Fruit fly (Drosophila melanogaster) whole organism, embryonic: ENCODE measurements around the gene AstA-R1.
A peak's percentile ranks its signal among the peaks of the same experiment; 100 is the strongest.

Experiments used
- Atf-2 ChIP-seq: fragments of 200-800 bp; sonication (Bioruptor generic); optimal IDR thresholded peaks from 2 replicates; lab custom pipeline; 2016; ENCODE audit warnings: missing biosample characterization, missing genetic modification characterization
- Blimp-1 ChIP-seq: fragments of 200-800 bp; sonication (Bioruptor generic); optimal IDR thresholded peaks from 3 replicates; lab custom pipeline; 2018; ENCODE audit warnings: missing biosample characterization, missing genetic modification characterization, mild to moderate bottlenecking, moderate library complexity, missing genetic modification reagents
- CG10565 ChIP-seq: fragments of 200-800 bp; sonication (Bioruptor generic); optimal IDR thresholded peaks from 3 replicates; lab custom pipeline; 2016; ENCODE audit warnings: missing biosample characterization, mild to moderate bottlenecking, missing genetic modification characterization
- CG11695 ChIP-seq: fragments of 200-800 bp; sonication (Bioruptor generic); IDR thresholded peaks from 3 replicates; pipeline ENCODE4 v1.3.6; 2022; ENCODE audit warnings: missing biosample characterization, missing genetic modification characterization
- CG12942 ChIP-seq: fragments of 200-800 bp; sonication (Bioruptor generic); optimal IDR thresholded peaks from 3 replicates; lab custom pipeline; 2016; ENCODE audit warnings: missing biosample characterization, missing genetic modification characterization
- CG14667 ChIP-seq: fragments of 200-800 bp; sonication (Bioruptor generic); IDR thresholded peaks from 2 replicates; pipeline ENCODE4 v1.3.6; 2022; ENCODE audit warnings: missing biosample characterization, missing genetic modification characterization
- CG14860 ChIP-seq: fragments of 200-800 bp; sonication (Bioruptor generic); IDR thresholded peaks from 3 replicates; pipeline ENCODE4 v1.3.6; 2022; ENCODE audit warnings: missing biosample characterization, missing genetic modification characterization; ENCODE audit not compliant: partially characterized antibody
- CG17612 ChIP-seq: fragments of 200-800 bp; sonication (Bioruptor generic); IDR thresholded peaks from 2 replicates; pipeline ENCODE4 v1.3.6; 2022; ENCODE audit warnings: missing biosample characterization, missing genetic modification characterization
- CG18764 ChIP-seq: fragments of 200-800 bp; sonication (Bioruptor generic); optimal IDR thresholded peaks from 3 replicates; lab custom pipeline; 2016; ENCODE audit warnings: missing biosample characterization, missing genetic modification characterization
- CG2678 ChIP-seq: fragments of 200-800 bp; sonication (Bioruptor generic); optimal IDR thresholded peaks from 3 replicates; lab custom pipeline; 2019; ENCODE audit warnings: missing biosample characterization, mild to moderate bottlenecking, missing genetic modification characterization, moderate library complexity
- CG2875 ChIP-seq: fragments of 200-800 bp; sonication (Bioruptor generic); optimal IDR thresholded peaks from 2 replicates; lab custom pipeline; 2017; ENCODE audit warnings: missing biosample characterization, mild to moderate bottlenecking, missing genetic modification characterization, missing genetic modification reagents
- CG31388 ChIP-seq: fragments of 200-800 bp; sonication (Bioruptor generic); optimal IDR thresholded peaks from 2 replicates; lab custom pipeline; 2016; ENCODE audit warnings: missing biosample characterization, missing genetic modification characterization
- CG3281 ChIP-seq: fragments of 200-800 bp; sonication (Bioruptor generic); optimal IDR thresholded peaks from 3 replicates; lab custom pipeline; 2017; ENCODE audit warnings: missing biosample characterization, mild to moderate bottlenecking, missing genetic modification characterization
- CG6272 ChIP-seq: fragments of 200-800 bp; sonication (Bioruptor generic); IDR thresholded peaks from 2 replicates; pipeline ENCODE4 v1.3.6; 2022; ENCODE audit warnings: missing biosample characterization, missing genetic modification characterization
- CG6654 ChIP-seq: fragments of 200-800 bp; sonication (Bioruptor generic); optimal IDR thresholded peaks from 2 replicates; lab custom pipeline; 2017; ENCODE audit warnings: missing biosample characterization, mild to moderate bottlenecking, missing genetic modification characterization
- CG6765 ChIP-seq: fragments of 200-800 bp; sonication (Bioruptor generic); optimal IDR thresholded peaks from 3 replicates; lab custom pipeline; 2017; ENCODE audit warnings: missing biosample characterization, mild to moderate bottlenecking, missing genetic modification characterization
- CG7372 ChIP-seq: fragments of 200-800 bp; sonication (Bioruptor generic); IDR thresholded peaks from 2 replicates; pipeline ENCODE4 v1.3.6; 2022; ENCODE audit warnings: missing biosample characterization, missing genetic modification characterization
- CG8281 ChIP-seq: fragments of 200-800 bp; sonication (Bioruptor generic); optimal IDR thresholded peaks from 2 replicates; lab custom pipeline; 2018; ENCODE audit warnings: missing biosample characterization, mild to moderate bottlenecking, missing genetic modification characterization, moderate library complexity
- Dp ChIP-seq: fragments of 200-800 bp; sonication (Bioruptor generic); optimal IDR thresholded peaks from 2 replicates; lab custom pipeline; 2018; ENCODE audit warnings: missing biosample characterization, mild to moderate bottlenecking, missing genetic modification characterization, moderate library complexity
- E2f1 ChIP-seq: fragments of 200-800 bp; sonication (Bioruptor generic); IDR thresholded peaks from 2 replicates; pipeline ENCODE4 v1.3.6; 2022; ENCODE audit warnings: missing biosample characterization, missing genetic modification characterization
- H2.0 ChIP-seq: fragments of 200-800 bp; sonication (Bioruptor generic); IDR thresholded peaks from 2 replicates; pipeline ENCODE4 v1.3.6; 2022; ENCODE audit warnings: missing biosample characterization, missing genetic modification characterization
- HLH4C ChIP-seq: fragments of 200-800 bp; sonication (Bioruptor generic); IDR thresholded peaks from 3 replicates; pipeline ENCODE4 v1.3.6; 2022; ENCODE audit warnings: missing biosample characterization, missing genetic modification characterization; ENCODE audit not compliant: partially characterized antibody
- Hey ChIP-seq: fragments of 200-800 bp; sonication (Bioruptor generic); optimal IDR thresholded peaks from 3 replicates; lab custom pipeline; 2018; ENCODE audit warnings: missing biosample characterization, mild to moderate bottlenecking, missing genetic modification characterization
- Mes4 ChIP-seq: fragments of 200-800 bp; sonication (Bioruptor generic); optimal IDR thresholded peaks from 2 replicates; lab custom pipeline; 2016; ENCODE audit warnings: missing biosample characterization, missing genetic modification characterization
- NFAT ChIP-seq: fragments of 200-800 bp; sonication (Bioruptor generic); IDR thresholded peaks from 2 replicates; pipeline ENCODE4 v1.3.6; 2022; ENCODE audit warnings: missing biosample characterization, missing genetic modification characterization
- Neu2 ChIP-seq: fragments of 200-800 bp; sonication (Bioruptor generic); optimal IDR thresholded peaks from 3 replicates; lab custom pipeline; 2016; ENCODE audit warnings: missing biosample characterization, missing genetic modification characterization, borderline replicate concordance
- Oli ChIP-seq: fragments of 200-800 bp; sonication (Bioruptor generic); optimal IDR thresholded peaks from 2 replicates; lab custom pipeline; 2018; ENCODE audit warnings: missing biosample characterization, mild to moderate bottlenecking, missing genetic modification characterization, moderate library complexity
- PHDP ChIP-seq: fragments of 200-800 bp; sonication (Bioruptor generic); optimal IDR thresholded peaks from 3 replicates; lab custom pipeline; 2018; ENCODE audit warnings: missing biosample characterization, mild to moderate bottlenecking, missing genetic modification characterization, moderate library complexity
- Usf ChIP-seq: fragments of 200-800 bp; sonication (Bioruptor generic); optimal IDR thresholded peaks from 2 replicates; lab custom pipeline; 2017; ENCODE audit warnings: missing genotype, missing biosample characterization, missing genetic modification characterization
- al ChIP-seq: fragments of 200-800 bp; sonication (Bioruptor generic); IDR thresholded peaks from 2 replicates; pipeline ENCODE4 v1.3.6; 2022; ENCODE audit warnings: missing biosample characterization, missing genetic modification characterization
- aop ChIP-seq: fragments of 200-800 bp; sonication (Bioruptor generic); IDR thresholded peaks from 2 replicates; pipeline ENCODE4 v1.3.6; 2022; ENCODE audit warnings: missing biosample characterization, missing genetic modification characterization
- bab2 ChIP-seq: fragments of 200-800 bp; sonication (Bioruptor generic); optimal IDR thresholded peaks from 2 replicates; lab custom pipeline; 2016; ENCODE audit warnings: missing biosample characterization, missing genetic modification characterization
- cwo ChIP-seq: fragments of 200-800 bp; sonication (Bioruptor generic); optimal IDR thresholded peaks from 3 replicates; lab custom pipeline; 2017; ENCODE audit warnings: missing biosample characterization, missing genetic modification characterization, mild to moderate bottlenecking, moderate library complexity, missing genetic modification reagents
- danr ChIP-seq: fragments of 200-800 bp; sonication (Bioruptor generic); IDR thresholded peaks from 2 replicates; pipeline ENCODE4 v1.3.6; 2022; ENCODE audit warnings: missing biosample characterization, missing genetic modification characterization
- fru ChIP-seq: fragments of >200 bp; optimal IDR thresholded peaks from 2 replicates; lab custom pipeline; 2017
- gce ChIP-seq: fragments of 200-800 bp; sonication (Bioruptor generic); IDR thresholded peaks from 3 replicates; pipeline ENCODE4 v1.3.6; 2022; ENCODE audit warnings: missing biosample characterization, missing genetic modification characterization
- lilli ChIP-seq: fragments of 200-800 bp; sonication (Bioruptor generic); optimal IDR thresholded peaks from 3 replicates; lab custom pipeline; 2016; ENCODE audit warnings: missing biosample characterization, missing genetic modification characterization
- lola ChIP-seq, 3 experiments: fragments of >200 bp in 2 of 3; fragments of 200-800 bp in 1 of 3; sonication (Bioruptor generic) in 1 of 3; optimal IDR thresholded peaks; 2 replicates each; lab custom pipeline; 2017 to 2019; ENCODE audit warnings: missing biosample characterization in 3 of 3, missing genetic modification characterization in 3 of 3, mild to moderate bottlenecking in 1 of 3, moderate library complexity in 1 of 3
- lov ChIP-seq, 2 experiments: fragments of 200-800 bp in 1 of 2; fragments of >200 bp in 1 of 2; sonication (Bioruptor generic) in 1 of 2; IDR thresholded peaks in 1 of 2; optimal IDR thresholded peaks in 1 of 2; 2 replicates in 1 of 2; 3 replicates in 1 of 2; pipeline versions ENCODE4 v1.3.6 to Lab custom; 2017 to 2022; ENCODE audit warnings: missing biosample characterization in 1 of 2, missing genetic modification characterization in 1 of 2
- luna ChIP-seq: fragments of 200-800 bp; sonication (Bioruptor generic); optimal IDR thresholded peaks from 2 replicates; lab custom pipeline; 2016; ENCODE audit warnings: missing biosample characterization, missing genetic modification characterization
- mam ChIP-seq: fragments of 200-800 bp; sonication (Bioruptor generic); optimal IDR thresholded peaks from 3 replicates; lab custom pipeline; 2016; ENCODE audit warnings: missing biosample characterization, missing genetic modification characterization
- pita ChIP-seq: fragments of 200-800 bp; sonication (Bioruptor generic); optimal IDR thresholded peaks from 2 replicates; lab custom pipeline; 2017; ENCODE audit warnings: missing biosample characterization, mild to moderate bottlenecking, missing genetic modification characterization
- scrt ChIP-seq: fragments of 200-800 bp; sonication (Bioruptor generic); optimal IDR thresholded peaks from 2 replicates; lab custom pipeline; 2018; ENCODE audit warnings: missing biosample characterization, mild to moderate bottlenecking, missing genetic modification characterization, moderate library complexity
- slou ChIP-seq: fragments of 200-800 bp; sonication (Bioruptor generic); optimal IDR thresholded peaks from 3 replicates; lab custom pipeline; 2016; ENCODE audit warnings: missing biosample characterization, missing genetic modification characterization
- stwl ChIP-seq: fragments of 200-800 bp; sonication (Bioruptor generic); optimal IDR thresholded peaks from 3 replicates; lab custom pipeline; 2018; ENCODE audit warnings: missing biosample characterization, mild to moderate bottlenecking, missing genetic modification characterization, moderate library complexity
- tgo ChIP-seq: fragments of 200-800 bp; sonication (Bioruptor generic); IDR thresholded peaks from 3 replicates; pipeline ENCODE4 v1.3.6; 2022; ENCODE audit warnings: missing biosample characterization, missing genetic modification characterization
- tll ChIP-seq, 2 experiments: fragments of 200-800 bp in 1 of 2; fragments of >200 bp in 1 of 2; sonication (Bioruptor generic) in 1 of 2; optimal IDR thresholded peaks; 2 replicates each; lab custom pipeline; 2017 to 2019; ENCODE audit warnings: missing biosample characterization in 2 of 2, missing genetic modification characterization in 2 of 2, mild to moderate bottlenecking in 1 of 2, moderate library complexity in 1 of 2
- vfl ChIP-seq: fragments of 200-800 bp; sonication (Bioruptor generic); optimal IDR thresholded peaks from 2 replicates; lab custom pipeline; 2016; ENCODE audit warnings: missing biosample characterization, missing genetic modification characterization

Gene AstA-R1

DNA sequence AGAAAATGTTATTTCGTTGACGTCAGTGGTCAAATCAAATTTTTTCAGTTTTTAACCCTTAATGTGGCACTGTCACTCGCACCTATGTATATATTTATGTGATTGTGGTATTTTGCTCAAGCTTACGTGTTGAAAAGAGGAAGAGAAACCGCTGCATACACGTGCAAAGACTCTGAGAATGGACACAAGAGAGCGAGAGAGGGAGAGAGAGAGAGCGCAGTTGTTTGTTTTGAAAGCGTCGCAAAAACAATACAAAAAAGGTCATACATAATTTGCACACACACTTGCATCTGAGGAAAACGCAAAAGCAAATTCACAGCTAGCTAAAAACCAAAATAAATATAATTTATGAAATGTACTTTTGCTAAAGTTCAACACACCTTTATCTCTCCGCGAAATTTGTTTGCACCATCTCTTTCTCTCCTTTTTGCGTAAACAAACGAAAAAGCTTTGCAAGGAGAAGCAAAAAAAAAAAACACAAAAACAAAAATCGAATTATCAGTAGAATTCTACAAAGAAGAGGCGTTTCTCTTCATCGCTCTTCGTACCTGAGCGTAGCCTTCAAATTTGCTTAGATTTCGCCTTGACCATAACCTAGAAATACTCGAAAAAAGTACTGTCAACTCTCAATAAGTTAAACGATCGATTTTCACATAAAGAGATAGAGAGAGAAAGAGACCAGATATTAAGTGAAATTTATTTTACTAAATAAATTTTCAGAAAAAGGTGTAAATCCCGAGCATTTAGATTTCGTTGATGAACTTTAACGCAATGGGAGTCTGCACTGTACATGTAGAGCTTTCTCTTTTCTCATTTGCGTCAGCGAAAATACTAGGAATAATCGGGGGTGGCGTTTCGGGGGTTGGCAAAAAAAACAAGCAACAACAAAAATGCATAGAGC, 98.0 kb downstream of the AstA-R1 start (continued):
- TF ChIP-seq bab2 (GFP tag; lab: Kevin White, UChicago) (peak; percentile 52), CG6654 (GFP tag; lab: Kevin White, UChicago) (no peak), Blimp-1 (GFP tag; lab: Kevin White, UChicago) (no peak), aop (GFP tag; lab: Robert Waterston, UW) (no peak), CG3281 (GFP tag; lab: Kevin White, UChicago) (peak; percentile 59), Neu2 (GFP tag; lab: Kevin White, UChicago) (no peak), Dp (no peak), tll (GFP tag; optimal IDR thresholded peaks at IDR 0.05; lab: Kevin White, UChicago) (no peak), fru (lab: Kevin White, UChicago) (no peak), Oli (tag; lab: Kevin White, UChicago) (no peak), CG14860 (no peak), CG12942 (no peak), CG8281 (tag; lab: Kevin White, UChicago) (no peak), CG2875 (GFP tag; lab: Kevin White, UChicago) (no peak), al (GFP tag; lab: Robert Waterston, UW) (peak; percentile 73), CG10565 (GFP tag; lab: Kevin White, UChicago) (no peak), pita (GFP tag; lab: Kevin White, UChicago) (no peak), PHDP (tag; lab: Kevin White, UChicago) (peak; percentile 19), slou (GFP tag; lab: Kevin White, UChicago) (no peak), mam (GFP tag; lab: Kevin White, UChicago) (peak; percentile 71), CG11695 (0 out of 3 replicates have a peak, but pooled peaks have one; percentile 22), NFAT (GFP tag; lab: Robert Waterston, UW) (peak; percentile 75), HLH4C (no peak), luna (GFP tag; lab: Kevin White, UChicago) (no peak), E2f1 (GFP tag; lab: Robert Waterston, UW) (peak; percentile 21; the same call in 1 of the 2 replicates), Atf-2 (GFP tag; lab: Kevin White, UChicago) (no peak), CG7372 (GFP tag; lab: Robert Waterston, UW) (peak; percentile 34; the same call in 1 of the 2 replicates), lola (GFP tag; optimal IDR thresholded peaks at IDR 0.05; lab: Kevin White, UChicago) (no peak), CG14667 (GFP tag; lab: Robert Waterston, UW) (no peak), CG6765 (no peak), danr (GFP tag; lab: Robert Waterston, UW) (no peak), vfl (peak; percentile 30), CG6272 (GFP tag; lab: Robert Waterston, UW) (no peak), Mes4 (GFP tag; lab: Kevin White, UChicago) (no peak), CG17612 (GFP tag; lab: Robert Waterston, UW) (no peak), CG2678 (tag; lab: Kevin White, UChicago) (peak; percentile 62), lilli (GFP tag; lab: Kevin White, UChicago) (peak; percentile 75), H2.0 (GFP tag; lab: Robert Waterston, UW) (no peak; the same call in 1 of the 2 replicates), CG31388 (GFP tag; lab: Kevin White, UChicago) (no peak), Usf (GFP tag; lab: Kevin White, UChicago) (peak; percentile 11), stwl (tag; lab: Kevin White, UChicago) (no peak), tgo (GFP tag; lab: Robert Waterston, UW) (0 out of 3 replicates have a peak, but pooled peaks have one; percentile 13), scrt (GFP tag; lab: Kevin White, UChicago) (peak; percentile 16), cwo (GFP tag; lab: Kevin White, UChicago) (peak; percentile 67), lov (optimal IDR thresholded peaks at IDR 0.05; lab: Kevin White, UChicago) (no peak), lov (GFP tag; IDR thresholded peaks at IDR 0.05; lab: Robert Waterston, UW) (0 out of 3 replicates have a peak, but pooled peaks have one; percentile 22), CG18764 (GFP tag; lab: Kevin White, UChicago) (no peak), Hey (no peak), gce (peak; percentile 36; the same call in 1 of the 3 replicates)
